Worm (Caenorhabditis elegans): ENCODE measurements around the gene C07D10.1.
A peak's percentile ranks its signal among the peaks of the same experiment; 100 is the strongest.
"Not testable (repeated sequence)": the region's sequence is repeated elsewhere in the genome, so short reads cannot be mapped to it uniquely, and the experiment has no call there.

Gene C07D10.1

ce11 chrII:7434958-7435357, 36.1 kb downstream of the C07D10.1 start, which contains the start of gene K02A2.1:
K02A2.1 (plus strand) TSS chrII:7435258.
- not testable (repeated sequence) for TF ChIP-seq unc-130 (GFP tag; optimal IDR thresholded peaks at IDR 0.05); R02D3.7 (tag; optimal IDR thresholded peaks at IDR 0.05); fos-1 (tag; optimal IDR thresholded peaks at IDR 0.05)

- TF ChIP-seq set-16 (GFP tag; IDR thresholded peaks at IDR 0.05) (peak; percentile 74), Y105C5A.15 (GFP tag; IDR thresholded peaks at IDR 0.05) (0 out of 2 replicates have a peak, but pooled peaks have one; percentile 53), dmd-8 (GFP tag; IDR thresholded peaks at IDR 0.05) (peak; percentile 62; the same call in 1 of the 2 replicates)
These were observed 47.9 kb downstream of the C07D10.1 start for ce11 chrII:7446683-7447082.
